Worm (Caenorhabditis elegans) whole organism, L1 larva: ENCODE results near the gene atg-18.

ENCODE experiments used
- lsy-2 ChIP-seq, 2 experiments: fragments of 150-350 bp; optimal IDR thresholded peaks; 2 replicates each; lab custom pipeline; 2014; ENCODE audit warnings: missing biosample characterization in 2 of 2, missing genetic modification characterization in 2 of 2
- nhr-71 ChIP-seq: sonication (generic microtip); optimal IDR thresholded peaks from 2 replicates; lab custom pipeline; 2016; ENCODE audit warnings: mild to moderate bottlenecking, missing genetic modification characterization, moderate library complexity, missing compliant biosample characterization
- nhr-84 ChIP-seq: sonication (generic microtip); optimal IDR thresholded peaks from 2 replicates; lab custom pipeline; 2017; ENCODE audit warnings: missing biosample characterization, missing genetic modification characterization
- tlp-1 ChIP-seq: fragments of 150-350 bp; optimal IDR thresholded peaks from 2 replicates; lab custom pipeline; 2014; ENCODE audit warnings: missing biosample characterization, missing genetic modification characterization
- unc-130 ChIP-seq: fragments of 150-350 bp; optimal IDR thresholded peaks from 2 replicates; lab custom pipeline; 2017; ENCODE audit warnings: missing biosample characterization, missing genetic modification characterization, inconsistent platforms
- unc-62 ChIP-seq: fragments of 150-350 bp; optimal IDR thresholded peaks from 2 replicates; lab custom pipeline; 2014; ENCODE audit warnings: missing biosample characterization, missing genetic modification reagents, missing genetic modification characterization

DNA sequence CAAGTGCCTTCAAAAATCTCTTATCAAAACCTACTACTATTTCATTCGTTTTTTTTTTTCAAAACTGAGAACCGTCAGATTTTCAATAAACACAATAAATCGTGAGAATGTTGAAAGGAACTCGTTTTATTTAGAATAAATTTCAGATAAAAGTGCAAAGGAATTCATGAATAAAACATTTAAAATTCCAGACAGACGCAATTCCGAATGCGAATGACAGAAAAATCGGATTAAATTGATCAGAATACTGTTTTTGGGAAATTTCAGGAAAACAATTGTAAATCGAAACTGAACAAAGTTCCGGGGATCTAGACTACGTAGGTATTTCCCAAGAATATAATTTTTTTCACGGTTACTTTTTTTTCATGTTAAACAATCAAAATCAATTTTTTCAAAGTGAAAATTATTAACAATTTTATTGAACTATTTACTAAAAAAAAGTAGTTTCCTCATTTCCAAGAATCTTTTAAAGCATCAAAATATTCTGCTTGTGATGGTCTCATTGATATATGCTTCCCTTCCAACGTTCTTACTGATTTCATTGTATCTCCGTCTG lies 40.5 kb upstream of the atg-18 start:
- TF ChIP-seq lsy-2 (tag; optimal IDR thresholded peaks at IDR 0.05; lab: Kevin White, UChicago) (no peak), nhr-71 (tag; lab: Kevin White, UChicago) (no peak), tlp-1 (tag; lab: Kevin White, UChicago) (no peak), unc-62 (no peak), unc-130 (tag; lab: Kevin White, UChicago) (no peak), nhr-84 (tag; lab: Kevin White, UChicago) (no peak)
